Fruit fly (Drosophila melanogaster) whole organism, larva: Measurements from ENCODE around the gene smp-30.

Experiments
- noc ChIP-seq: fragments of 200-800 bp; sonication (Bioruptor generic); optimal IDR thresholded peaks from 3 replicates; lab custom pipeline; 2019; ENCODE audit warnings: missing biosample characterization, mild to moderate bottlenecking, missing genetic modification characterization, moderate library complexity

The smp-30 gene

dm6 chr3R:14723355-14723670, 27.7 kb downstream of the smp-30 start:
- TF ChIP-seq noc: no peak

- peak; percentile 24 for TF ChIP-seq noc
These were observed 28.8 kb downstream of the smp-30 start for dm6 chr3R:14721942-14722939.

DNA sequence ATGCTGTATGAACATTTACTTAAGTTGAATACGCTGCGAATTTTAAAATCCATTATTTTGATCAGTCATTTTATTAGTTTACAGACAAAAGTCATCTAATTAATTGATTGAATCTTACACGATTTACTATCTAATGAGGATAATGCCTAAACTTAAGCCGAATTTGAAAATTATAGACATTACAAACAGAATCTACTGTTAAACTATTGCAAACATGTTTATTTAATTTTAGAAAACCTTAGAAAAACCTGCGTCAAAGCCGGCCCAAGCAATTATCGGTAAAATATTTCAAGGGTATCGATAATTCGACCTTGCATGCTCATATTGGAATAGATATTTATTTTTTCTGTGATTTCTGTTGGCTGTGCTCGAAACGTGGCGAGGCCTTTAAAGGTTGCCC, 30.2 kb downstream of the smp-30 start:
- TF ChIP-seq noc: peak; percentile 60

DNA sequence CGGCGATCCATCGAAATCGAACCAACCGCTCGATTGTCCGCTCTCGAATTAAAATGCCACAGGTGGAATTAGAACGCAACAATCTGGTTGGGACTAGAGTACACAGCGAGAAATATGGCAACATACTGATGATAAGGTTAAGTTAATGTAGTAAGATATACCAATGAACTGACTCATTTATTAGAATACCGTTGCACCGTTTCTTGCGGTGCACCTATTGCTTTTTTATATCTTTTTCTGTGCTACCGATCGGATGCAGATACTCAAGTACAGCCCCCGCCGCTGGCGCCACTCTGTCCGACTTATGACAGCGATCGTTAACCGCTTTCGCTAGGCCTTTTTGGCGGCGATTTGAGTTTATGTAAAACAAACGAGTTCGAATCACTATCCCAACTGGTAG, 30.9 kb downstream of the smp-30 start:
- TF ChIP-seq noc: no peak

DNA sequence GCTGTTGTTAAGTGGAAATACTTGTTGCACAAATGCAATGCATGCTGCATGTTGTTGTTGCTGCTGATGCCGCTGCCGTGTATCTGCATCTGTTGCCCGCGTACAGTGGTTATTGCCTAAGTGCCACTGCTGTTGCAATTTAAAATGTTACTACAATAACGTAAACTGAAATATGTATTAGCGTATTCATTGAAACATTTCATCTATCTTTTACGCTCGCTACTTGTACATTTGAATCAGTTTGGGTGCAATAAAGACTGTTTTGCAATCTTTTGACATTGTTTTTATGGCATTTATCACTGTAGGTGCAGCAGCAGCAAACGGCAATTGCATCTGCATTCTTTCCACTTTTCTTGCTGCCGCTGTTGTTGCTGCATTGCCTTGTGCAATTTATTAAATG, 31.7 kb downstream of the smp-30 start:
- no peak for TF ChIP-seq noc

- no peak for TF ChIP-seq noc
These were observed 33.3 kb downstream of the smp-30 start for dm6 chr3R:14717712-14718097.

DNA sequence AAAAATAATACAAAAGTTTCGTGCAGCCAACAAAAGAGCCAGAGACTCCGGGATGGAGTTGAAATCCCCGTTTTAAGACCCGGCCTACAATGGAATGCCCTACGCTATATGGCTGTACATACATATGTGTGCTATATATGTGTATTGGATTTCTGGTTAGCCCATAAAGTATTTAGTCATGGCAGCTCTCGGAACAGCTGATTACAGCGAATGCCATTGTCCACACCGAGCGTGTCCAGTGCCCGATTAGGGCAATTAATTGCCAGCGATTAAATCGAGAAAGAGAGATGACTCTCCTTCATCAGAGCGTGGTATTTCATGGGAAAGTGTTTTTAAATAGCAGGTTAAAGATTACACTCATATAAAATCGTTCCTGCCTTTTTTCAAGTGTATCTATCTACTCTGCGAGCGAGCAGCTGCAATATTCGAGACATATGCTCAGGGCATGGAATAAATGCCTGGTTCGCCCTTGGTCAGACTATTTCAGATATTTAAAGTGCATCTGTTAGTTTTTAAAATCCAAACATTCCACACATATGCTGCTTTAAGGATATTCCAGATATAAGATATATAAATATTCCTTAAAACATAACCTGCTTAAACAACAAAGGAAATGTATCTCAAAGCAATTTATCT, 33.9 kb downstream of the smp-30 start:
- no peak for TF ChIP-seq noc

DNA sequence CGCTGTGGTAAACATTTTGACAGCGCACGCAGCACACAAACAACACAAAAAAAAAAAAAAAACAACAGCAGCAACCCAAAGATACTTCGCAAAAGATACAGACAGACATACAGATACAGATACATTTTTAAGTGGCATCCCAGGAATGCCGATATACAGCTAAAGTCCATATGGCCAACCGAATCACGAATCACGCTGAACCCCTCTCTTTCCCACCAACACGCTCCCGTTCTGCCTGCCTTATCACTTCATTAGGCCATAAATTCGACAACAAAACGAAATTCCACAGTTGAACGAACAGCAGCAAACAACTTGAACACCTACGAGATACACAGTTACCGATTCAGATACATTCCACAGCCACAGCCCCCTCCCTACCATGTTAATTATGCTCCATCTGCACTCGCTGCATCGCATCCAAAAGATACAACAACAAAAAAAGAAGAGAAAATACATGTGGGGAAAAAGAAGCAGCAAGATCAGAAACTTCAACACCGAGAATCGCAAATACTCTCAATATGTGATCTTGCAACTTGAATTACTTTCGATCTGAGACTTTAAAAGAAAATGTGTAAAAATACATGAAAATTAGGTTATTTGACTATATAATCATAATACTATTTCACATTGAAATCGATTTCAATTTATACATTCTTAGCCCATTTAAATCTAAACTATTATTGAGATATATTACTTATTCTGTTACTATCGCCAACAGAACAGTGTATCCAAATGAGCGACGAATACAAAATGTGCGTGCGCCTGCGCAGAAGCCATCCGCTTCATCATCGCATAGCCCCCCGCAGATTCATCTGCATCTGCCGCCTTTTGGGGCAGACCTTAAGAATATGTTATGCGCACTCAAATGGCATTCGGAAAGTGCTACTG, 34.6 kb downstream of the smp-30 start:
- TF ChIP-seq noc: no peak

- no peak for TF ChIP-seq noc
These were observed 36.0 kb downstream of the smp-30 start for dm6 chr3R:14714904-14715588.

- TF ChIP-seq noc: peak; percentile 38
These were observed 36.7 kb downstream of the smp-30 start for dm6 chr3R:14714147-14714903.

DNA sequence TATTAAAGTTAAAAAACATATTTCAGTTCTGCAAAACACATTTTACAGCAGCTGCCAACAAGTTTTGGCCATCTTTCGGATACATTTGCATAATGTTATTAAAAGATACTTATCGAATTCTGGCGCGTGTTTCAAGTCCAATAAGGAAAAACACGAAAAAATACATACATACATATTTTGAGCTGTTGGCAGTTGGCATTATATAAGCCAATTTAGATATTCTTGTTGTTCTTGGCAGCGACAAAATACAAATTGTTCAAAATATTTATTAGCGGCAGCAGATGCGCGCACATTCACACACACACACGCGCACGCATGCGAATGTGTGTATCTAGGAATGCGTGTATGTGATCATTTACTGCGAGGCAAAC, 37.3 kb downstream of the smp-30 start:
- TF ChIP-seq noc: no peak

DNA sequence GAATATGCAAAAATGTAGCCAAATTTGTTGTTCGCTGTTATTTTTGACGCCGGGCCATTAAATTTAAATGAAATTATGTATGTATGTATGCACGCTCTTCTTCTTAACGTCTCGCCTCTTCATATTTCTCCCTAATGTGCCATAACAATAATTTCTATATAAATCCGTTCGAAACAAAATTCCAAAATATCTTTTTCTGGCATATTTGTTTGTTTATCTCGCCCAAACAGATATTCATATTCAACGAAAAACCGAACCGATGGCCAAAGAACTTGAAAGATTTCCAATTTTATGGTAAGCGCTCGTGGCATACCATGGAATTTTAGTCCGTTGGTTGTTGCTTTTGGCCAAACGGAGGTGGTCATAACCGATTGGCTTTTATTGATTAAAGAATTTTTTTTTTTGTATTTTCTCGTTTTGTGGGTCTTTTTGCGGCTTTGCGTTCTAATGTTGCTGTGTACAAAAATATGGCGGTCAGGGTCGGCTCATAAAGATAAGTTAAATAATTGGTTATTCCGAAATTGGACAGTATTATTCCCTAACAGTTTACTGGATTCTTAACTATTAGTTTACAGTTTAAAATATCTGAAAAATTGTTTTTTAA, 37.8 kb downstream of the smp-30 start:
- no peak for TF ChIP-seq noc

DNA sequence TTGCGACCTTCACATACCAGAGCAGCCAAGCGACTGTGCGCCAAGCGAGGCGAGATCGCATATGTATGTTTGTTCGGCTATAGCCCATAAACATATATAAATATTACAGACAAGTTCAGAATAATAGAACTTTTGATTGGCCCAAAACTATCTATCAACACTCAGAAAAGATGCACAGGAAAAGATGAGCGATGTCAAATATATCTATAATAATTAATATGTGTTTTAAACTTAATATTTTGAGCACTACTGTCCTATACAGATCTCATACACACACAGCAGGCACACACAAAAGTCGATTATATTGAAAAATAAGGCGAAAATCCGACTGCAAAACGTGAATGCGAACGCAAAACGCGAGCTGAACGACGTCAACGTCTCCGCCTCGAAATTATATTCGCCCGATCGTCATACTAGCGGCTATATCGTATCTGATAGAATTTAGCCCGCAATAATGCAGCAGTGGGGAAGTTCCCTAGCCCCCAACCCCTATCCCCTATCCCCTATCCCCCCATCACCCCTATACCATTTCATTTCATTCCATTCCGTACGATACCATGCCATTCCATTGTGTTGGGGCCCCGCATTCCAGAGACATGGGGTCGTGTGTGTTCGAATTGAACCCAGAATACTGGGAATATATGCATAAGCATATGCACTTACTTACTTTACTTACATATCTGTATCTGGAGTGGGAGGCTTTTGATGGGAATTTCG, 39.4 kb downstream of the smp-30 start:
- TF ChIP-seq noc: no peak

- TF ChIP-seq noc: no peak
These were observed 40.4 kb downstream of the smp-30 start for dm6 chr3R:14710673-14711072.
